Fruit fly (Drosophila melanogaster) whole organism, adult: ENCODE measurements around the gene CG32240.

Experiments
- cic ChIP-seq: fragments of 200-800 bp; sonication (Bioruptor generic); optimal IDR thresholded peaks from 2 replicates; lab custom pipeline; 2017; ENCODE audit warnings: missing biosample characterization, mild to moderate bottlenecking, missing genetic modification characterization, moderate library complexity
- ovo ChIP-seq: fragments of 200-800 bp; sonication (Bioruptor generic); optimal IDR thresholded peaks from 2 replicates; lab custom pipeline; 2016; ENCODE audit warnings: missing biosample characterization, missing genetic modification characterization
- toe ChIP-seq: fragments of 200-800 bp; sonication (Bioruptor generic); optimal IDR thresholded peaks from 2 replicates; lab custom pipeline; 2016; ENCODE audit warnings: missing biosample characterization, missing genetic modification characterization

DNA sequence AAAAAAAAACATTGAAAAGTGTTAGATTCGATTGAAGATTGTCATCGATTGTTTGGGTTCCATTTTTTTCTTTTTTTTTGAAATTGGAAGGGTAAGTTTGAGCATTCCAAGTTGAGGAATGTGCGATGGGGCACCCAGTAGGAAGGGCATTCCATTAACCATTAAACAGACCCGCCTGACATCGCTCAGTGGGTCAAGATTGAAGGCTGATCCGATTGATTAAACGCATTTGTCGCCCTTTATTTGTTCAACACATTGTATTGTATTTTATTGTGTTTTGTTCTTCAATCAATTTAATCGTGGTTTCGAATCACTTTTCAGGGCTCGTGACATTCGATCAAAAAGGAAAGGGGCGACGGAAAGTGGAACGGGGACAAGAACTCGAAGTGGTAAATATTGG is 40.4 kb downstream of the CG32240 start:
- TF ChIP-seq ovo (GFP tag; lab: Kevin White, UChicago) (no peak), toe (GFP tag; lab: Kevin White, UChicago) (no peak), cic (no peak)
